Worm (Caenorhabditis elegans): ENCODE measurements around the gene mek-1.

Gene mek-1

DNA sequence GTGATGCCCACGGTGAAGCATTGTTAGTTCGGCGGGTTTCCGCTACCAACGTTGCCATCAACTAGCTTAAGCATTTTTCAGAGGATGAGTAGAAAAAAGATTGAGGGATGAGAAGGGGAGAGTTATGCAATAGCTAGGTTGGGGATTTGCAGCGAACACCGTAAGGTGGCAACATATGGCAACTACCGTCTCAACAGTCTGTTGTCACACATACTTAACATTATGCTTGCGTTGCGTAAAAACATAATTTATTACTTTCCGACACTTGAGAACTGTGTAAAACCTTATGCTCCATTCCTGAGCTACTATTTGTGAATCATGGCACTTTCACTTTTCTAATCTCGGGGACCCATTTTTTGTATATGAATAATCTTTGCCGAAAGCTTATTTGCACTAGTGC is 12.4 kb upstream of the mek-1 start:
- TF ChIP-seq ztf-1 (GFP tag; conservative IDR thresholded peaks at IDR 0.05), result no peak
- TF ChIP-seq mab-5 (tag; optimal IDR thresholded peaks at IDR 0.05), result no peak
- no peak for TF ChIP-seq nhr-10 (tag; optimal IDR thresholded peaks at IDR 0.05)
- no peak for TF ChIP-seq lsy-2 (tag; optimal IDR thresholded peaks at IDR 0.05)
- no peak for TF ChIP-seq lin-11 (tag; optimal IDR thresholded peaks at IDR 0.05)
- no peak for TF ChIP-seq elt-1 (tag; optimal IDR thresholded peaks at IDR 0.05)

DNA sequence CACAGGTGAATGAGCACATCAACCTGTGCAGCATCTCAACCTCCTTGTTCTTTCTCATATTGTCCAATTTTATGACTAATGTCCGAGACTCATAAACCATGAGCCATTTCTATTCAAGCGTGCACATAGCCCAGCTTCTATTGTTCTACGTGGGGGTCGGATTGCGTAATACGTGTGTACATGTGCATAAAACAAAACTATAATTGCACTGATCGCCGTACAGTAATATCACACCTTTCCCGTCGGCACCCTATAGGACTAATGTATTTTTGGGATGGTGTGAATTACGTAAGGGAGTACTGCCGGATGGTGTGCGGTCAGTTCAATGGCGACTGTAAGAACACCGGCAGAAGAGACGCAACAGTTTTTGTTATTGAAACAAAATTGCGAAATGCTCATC is 9.1 kb upstream of the mek-1 start:
- TF ChIP-seq unc-62 (GFP tag; optimal IDR thresholded peaks at IDR 0.05) (no peak), Y55F3AM.14 (GFP tag; optimal IDR thresholded peaks at IDR 0.05) (no peak)

DNA sequence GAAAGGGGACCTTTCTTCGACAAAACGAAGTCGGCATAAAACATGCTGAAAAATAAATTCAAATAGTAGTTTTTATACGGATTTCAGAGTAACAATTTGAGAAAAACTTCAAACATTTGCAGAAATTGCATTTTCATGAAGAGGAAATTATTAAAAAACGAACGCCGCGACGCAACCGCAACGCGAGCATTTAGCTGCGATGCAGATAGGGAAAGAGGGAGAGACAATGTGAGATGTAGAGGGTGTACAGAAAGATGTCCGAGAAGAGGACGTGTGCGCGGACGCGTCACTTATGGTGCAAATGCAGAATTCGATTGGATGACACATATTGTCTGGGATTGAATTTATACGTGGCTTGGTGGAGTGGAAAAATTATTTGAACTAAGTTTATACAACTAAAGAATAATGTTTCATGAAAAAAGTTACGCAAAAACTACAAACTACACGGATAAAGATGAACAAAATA is 4.0 kb upstream of the mek-1 start, which contains the start of gene coh-1:
coh-1 (minus strand) TSS at position 51 of the 466 bp plus-strand sequence.
- no peak for TF ChIP-seq peb-1 (tag; optimal IDR thresholded peaks at IDR 0.05)
- TF ChIP-seq sma-3 (GFP tag; optimal IDR thresholded peaks at IDR 0.05), result peak; percentile 33
- TF ChIP-seq gmeb-1 (tag; optimal IDR thresholded peaks at IDR 0.05), result peak; percentile 1
- no peak for TF ChIP-seq blmp-1 (tag; optimal IDR thresholded peaks at IDR 0.05; ENCODE audit: insufficient read depth)
- peak; percentile 81 for TF ChIP-seq unc-55 (GFP tag; optimal IDR thresholded peaks at IDR 0.05)
- TF ChIP-seq sem-4 (tag; optimal IDR thresholded peaks at IDR 0.05), result peak; percentile 33
- no peak for TF ChIP-seq nhr-237 (tag; optimal IDR thresholded peaks at IDR 0.05)
- TF ChIP-seq elt-1 (tag; optimal IDR thresholded peaks at IDR 0.05), result no peak
- no peak for TF ChIP-seq nhr-77 (tag; optimal IDR thresholded peaks at IDR 0.05)
- no peak for TF ChIP-seq nhr-25 (tag; optimal IDR thresholded peaks at IDR 0.05)
- no peak for TF ChIP-seq lin-39 (tag; optimal IDR thresholded peaks at IDR 0.05)
- peak; percentile 20 for TF ChIP-seq ztf-4 (tag; optimal IDR thresholded peaks at IDR 0.05)
- TF ChIP-seq snpc-4 (tag; optimal IDR thresholded peaks at IDR 0.05), result no peak
- TF ChIP-seq mbf-1 (tag; optimal IDR thresholded peaks at IDR 0.05), result no peak
- peak; percentile 61 for TF ChIP-seq fos-1 (tag; optimal IDR thresholded peaks at IDR 0.05)
- TF ChIP-seq unc-62 (GFP tag; optimal IDR thresholded peaks at IDR 0.05), result no peak
- TF ChIP-seq nhr-12 (tag; optimal IDR thresholded peaks at IDR 0.05), result no peak
- TF ChIP-seq nhr-129 (tag; optimal IDR thresholded peaks at IDR 0.05), result peak; percentile 82
- TF ChIP-seq ama-1 (optimal IDR thresholded peaks at IDR 0.05), result no peak
- TF ChIP-seq F13H6.1 (tag; optimal IDR thresholded peaks at IDR 0.05), result peak; percentile 56
- TF ChIP-seq lin-11 (tag; optimal IDR thresholded peaks at IDR 0.05), result peak; percentile 56
- no peak for TF ChIP-seq aly-2 (tag; optimal IDR thresholded peaks at IDR 0.05)
- no peak for TF ChIP-seq ceh-82 (tag; optimal IDR thresholded peaks at IDR 0.05)
- peak in 1 of 2 experiments; percentile 71 for TF ChIP-seq lsy-2 (tag; optimal IDR thresholded peaks at IDR 0.05)
- TF ChIP-seq ceh-16 (tag; optimal IDR thresholded peaks at IDR 0.05), result no peak
- no peak for TF ChIP-seq Y55F3AM.14 (GFP tag; optimal IDR thresholded peaks at IDR 0.05)
- no peak for TF ChIP-seq skn-1 (tag; optimal IDR thresholded peaks at IDR 0.05)
- no peak for TF ChIP-seq zag-1 (tag; optimal IDR thresholded peaks at IDR 0.05)
- no peak for TF ChIP-seq ztf-1 (GFP tag; conservative IDR thresholded peaks at IDR 0.05)
- TF ChIP-seq dmd-4 (tag; optimal IDR thresholded peaks at IDR 0.05), result no peak
- no peak for TF ChIP-seq unc-39 (tag; optimal IDR thresholded peaks at IDR 0.05)
- no peak for TF ChIP-seq alr-1 (tag; optimal IDR thresholded peaks at IDR 0.05)
- no peak for TF ChIP-seq nhr-6 (tag; optimal IDR thresholded peaks at IDR 0.05)
- TF ChIP-seq ZK546.5 (tag; optimal IDR thresholded peaks at IDR 0.05), result no peak
- TF ChIP-seq nhr-11 (tag; optimal IDR thresholded peaks at IDR 0.05), result no peak
- TF ChIP-seq elt-3 (tag; optimal IDR thresholded peaks at IDR 0.05), result no peak
- no peak for TF ChIP-seq ztf-11 (tag; optimal IDR thresholded peaks at IDR 0.05)
- peak; percentile 90 for TF ChIP-seq C34F6.9 (tag; optimal IDR thresholded peaks at IDR 0.05)
- no peak for TF ChIP-seq nhr-10 (tag; optimal IDR thresholded peaks at IDR 0.05)
- TF ChIP-seq egl-27 (tag; optimal IDR thresholded peaks at IDR 0.05), result no peak
- TF ChIP-seq mdl-1 (tag; optimal IDR thresholded peaks at IDR 0.05), result no peak
- TF ChIP-seq mab-5 (tag; optimal IDR thresholded peaks at IDR 0.05), result no peak
- TF ChIP-seq nhr-21 (tag; optimal IDR thresholded peaks at IDR 0.05), result no peak
- no peak for TF ChIP-seq nhr-23 (tag; optimal IDR thresholded peaks at IDR 0.05)
- no peak for TF ChIP-seq R02D3.7 (tag; optimal IDR thresholded peaks at IDR 0.05)
- peak; percentile 46 for TF ChIP-seq lin-13 (GFP tag; optimal IDR thresholded peaks at IDR 0.05)
- TF ChIP-seq sma-9 (GFP tag; optimal IDR thresholded peaks at IDR 0.05), result peak; percentile 47
- no peak for TF ChIP-seq sma-9 (tag; optimal IDR thresholded peaks at IDR 0.05)
- TF ChIP-seq crh-2 (tag; optimal IDR thresholded peaks at IDR 0.05), result peak; percentile 78

Data from whole organism, L2 larva.